Fruit fly (Drosophila melanogaster) whole organism, prepupa: Measurements from ENCODE around the gene AsnS.

Experiments used
- Blimp-1 ChIP-seq: fragments of 200-800 bp; sonication (Bioruptor generic); optimal IDR thresholded peaks from 3 replicates; lab custom pipeline; 2017; ENCODE audit warnings: missing biosample characterization, missing genetic modification characterization, mild to moderate bottlenecking, moderate library complexity, missing genetic modification reagents
- CG10631 ChIP-seq: fragments of 200-800 bp; sonication (Bioruptor generic); optimal IDR thresholded peaks from 2 replicates; lab custom pipeline; 2016; ENCODE audit warnings: missing biosample characterization, missing genetic modification characterization
- CG10669 ChIP-seq: fragments of 200-800 bp; sonication (Bioruptor generic); optimal IDR thresholded peaks from 3 replicates; lab custom pipeline; 2018; ENCODE audit warnings: missing biosample characterization, mild to moderate bottlenecking, missing genetic modification characterization, moderate library complexity
- CG11902 ChIP-seq: fragments of 200-800 bp; sonication (Bioruptor generic); optimal IDR thresholded peaks from 3 replicates; lab custom pipeline; 2016; ENCODE audit warnings: missing biosample characterization, missing genetic modification characterization
- CG15336 ChIP-seq: fragments of 200-800 bp; sonication (Bioruptor generic); IDR thresholded peaks from 2 replicates; pipeline ENCODE4 v1.3.6; 2022; ENCODE audit warnings: missing biosample characterization, missing genetic modification characterization
- CG31627 ChIP-seq: fragments of 200-800 bp; sonication (Bioruptor generic); optimal IDR thresholded peaks from 3 replicates; lab custom pipeline; 2016; ENCODE audit warnings: missing biosample characterization, missing genetic modification characterization
- CG32006 ChIP-seq: fragments of 200-800 bp; sonication (Bioruptor generic); optimal IDR thresholded peaks from 3 replicates; lab custom pipeline; 2017; ENCODE audit warnings: missing biosample characterization, mild to moderate bottlenecking, missing genetic modification characterization
- CG34406 ChIP-seq: fragments of 200-800 bp; sonication (Bioruptor generic); optimal IDR thresholded peaks from 3 replicates; lab custom pipeline; 2016; ENCODE audit warnings: missing biosample characterization, missing genetic modification characterization
- CG3919 ChIP-seq: fragments of 200-800 bp; sonication (Bioruptor generic); optimal IDR thresholded peaks from 3 replicates; lab custom pipeline; 2016; ENCODE audit warnings: missing biosample characterization, missing genetic modification characterization
- CG6163 ChIP-seq: fragments of 200-800 bp; sonication (Bioruptor generic); IDR thresholded peaks from 3 replicates; pipeline ENCODE4 v1.3.6; 2022; ENCODE audit warnings: missing biosample characterization, missing genetic modification characterization
- CG6276 ChIP-seq: fragments of 200-800 bp; sonication (Bioruptor generic); optimal IDR thresholded peaks from 2 replicates; lab custom pipeline; 2017; ENCODE audit warnings: missing biosample characterization, mild to moderate bottlenecking, missing genetic modification characterization
- CG6792 ChIP-seq: fragments of 200-800 bp; sonication (Bioruptor generic); optimal IDR thresholded peaks from 3 replicates; lab custom pipeline; 2016; ENCODE audit warnings: missing biosample characterization, missing genetic modification characterization
- CG8119 ChIP-seq: fragments of 200-800 bp; sonication (Bioruptor generic); IDR thresholded peaks from 3 replicates; pipeline ENCODE4 v1.3.6; 2022; ENCODE audit warnings: missing biosample characterization, missing genetic modification characterization
- CG8319 ChIP-seq: fragments of 200-800 bp; sonication (Bioruptor generic); optimal IDR thresholded peaks from 3 replicates; lab custom pipeline; 2016; ENCODE audit warnings: missing biosample characterization, missing genetic modification characterization
- CG9139 ChIP-seq: fragments of 200-800 bp; sonication (Bioruptor generic); optimal IDR thresholded peaks from 3 replicates; lab custom pipeline; 2017; ENCODE audit warnings: missing biosample characterization, mild to moderate bottlenecking, missing genetic modification characterization
- Eip75B ChIP-seq: fragments of 200-800 bp; sonication (Bioruptor generic); optimal IDR thresholded peaks from 3 replicates; lab custom pipeline; 2016; ENCODE audit warnings: missing biosample characterization, missing genetic modification characterization
- Eip78C ChIP-seq: fragments of 200-800 bp; sonication (Bioruptor generic); peaks from one replicate; lab custom pipeline; 2016; ENCODE audit warnings: missing biosample characterization, missing genetic modification characterization
- Eip93F ChIP-seq: fragments of 200-800 bp; sonication (Bioruptor generic); optimal IDR thresholded peaks from 2 replicates; lab custom pipeline; 2016; ENCODE audit warnings: missing biosample characterization, mild to moderate bottlenecking, missing genetic modification characterization
- Ets21C ChIP-seq: fragments of 200-800 bp; sonication (Bioruptor generic); optimal IDR thresholded peaks from 3 replicates; lab custom pipeline; 2016; ENCODE audit warnings: missing biosample characterization, missing genetic modification characterization
- Ets96B ChIP-seq: fragments of 200-800 bp; optimal IDR thresholded peaks from 2 replicates; lab custom pipeline; 2019; ENCODE audit warnings: missing biosample characterization, mild to moderate bottlenecking, missing genetic modification characterization, moderate library complexity
- Gug ChIP-seq: fragments of 200-800 bp; sonication (Bioruptor generic); IDR thresholded peaks from 2 replicates; pipeline ENCODE4 v1.3.6; 2022; ENCODE audit warnings: missing biosample characterization, missing genetic modification characterization
- Hr38 ChIP-seq: sonication (Bioruptor generic); optimal IDR thresholded peaks from 2 replicates; lab custom pipeline; 2016; ENCODE audit warnings: missing biosample characterization, missing genetic modification characterization
- Hr39 ChIP-seq: fragments of 200-800 bp; sonication (Bioruptor generic); optimal IDR thresholded peaks from 2 replicates; lab custom pipeline; 2016; ENCODE audit warnings: missing biosample characterization, missing genetic modification characterization
- Lpt ChIP-seq: fragments of 200-800 bp; sonication (Bioruptor generic); optimal IDR thresholded peaks from 3 replicates; lab custom pipeline; 2016; ENCODE audit warnings: missing biosample characterization, missing genetic modification characterization
- Met ChIP-seq: fragments of 200-800 bp; sonication (Bioruptor generic); optimal IDR thresholded peaks from 3 replicates; lab custom pipeline; 2016; ENCODE audit warnings: missing biosample characterization, missing genetic modification characterization
- Sox102F ChIP-seq: fragments of 200-800 bp; sonication (Bioruptor generic); optimal IDR thresholded peaks from 2 replicates; lab custom pipeline; 2016; ENCODE audit warnings: missing biosample characterization, mild to moderate bottlenecking, missing genetic modification characterization
- Sox14 ChIP-seq: fragments of 200-800 bp; sonication (Bioruptor generic); optimal IDR thresholded peaks from 3 replicates; lab custom pipeline; 2016; ENCODE audit warnings: missing biosample characterization, missing genetic modification characterization
- Sox15 ChIP-seq: fragments of 200-800 bp; sonication (Bioruptor generic); optimal IDR thresholded peaks from 3 replicates; lab custom pipeline; 2016; ENCODE audit warnings: missing biosample characterization, missing genetic modification characterization
- achi ChIP-seq: fragments of 200-800 bp; sonication (Bioruptor generic); optimal IDR thresholded peaks from 3 replicates; lab custom pipeline; 2016; ENCODE audit warnings: missing biosample characterization, missing genetic modification characterization
- cyc ChIP-seq: fragments of 200-800 bp; sonication (Bioruptor generic); optimal IDR thresholded peaks from 3 replicates; lab custom pipeline; 2016; ENCODE audit warnings: missing biosample characterization, missing genetic modification characterization
- dsx ChIP-seq: fragments of 200-800 bp; optimal IDR thresholded peaks from 3 replicates; lab custom pipeline; 2019; ENCODE audit warnings: missing biosample characterization, mild to moderate bottlenecking, missing genetic modification characterization, moderate library complexity; ENCODE audit not compliant: poor library complexity, severe bottlenecking
- eg ChIP-seq: fragments of 200-800 bp; sonication (Bioruptor generic); IDR thresholded peaks from 3 replicates; pipeline ENCODE4 v1.3.6; 2022; ENCODE audit warnings: missing biosample characterization, missing genetic modification characterization
- fd59A ChIP-seq: fragments of 200-800 bp; sonication (Bioruptor generic); optimal IDR thresholded peaks from 2 replicates; lab custom pipeline; 2017; ENCODE audit warnings: missing biosample characterization, mild to moderate bottlenecking, missing genetic modification characterization, missing genetic modification reagents
- fd85E ChIP-seq: fragments of 200-800 bp; sonication (Bioruptor generic); optimal IDR thresholded peaks from 3 replicates; lab custom pipeline; 2016; ENCODE audit warnings: missing biosample characterization, missing genetic modification characterization
- fkh ChIP-seq: fragments of 200-800 bp; sonication (Bioruptor generic); optimal IDR thresholded peaks from 3 replicates; lab custom pipeline; 2017; ENCODE audit warnings: missing biosample characterization, mild to moderate bottlenecking, missing genetic modification characterization, moderate library complexity
- net ChIP-seq: fragments of 200-800 bp; sonication (Bioruptor generic); optimal IDR thresholded peaks from 3 replicates; lab custom pipeline; 2016; ENCODE audit warnings: missing biosample characterization, missing genetic modification characterization
- pdm3 ChIP-seq: fragments of 200-800 bp; sonication (Bioruptor generic); optimal IDR thresholded peaks from 3 replicates; lab custom pipeline; 2016; ENCODE audit warnings: missing biosample characterization, missing genetic modification characterization
- salr ChIP-seq, 2 experiments: fragments of 200-800 bp; sonication (Bioruptor generic); optimal IDR thresholded peaks; 3 replicates each; lab custom pipeline; 2016 to 2018; ENCODE audit warnings: missing biosample characterization in 2 of 2, missing genetic modification characterization in 2 of 2, mild to moderate bottlenecking in 1 of 2
- spab ChIP-seq: fragments of 200-800 bp; sonication (Bioruptor generic); optimal IDR thresholded peaks from 2 replicates; lab custom pipeline; 2017; ENCODE audit warnings: missing biosample characterization, mild to moderate bottlenecking, missing genetic modification characterization, missing genetic modification reagents
- ss ChIP-seq, 2 experiments: fragments of 200-800 bp; sonication (Bioruptor generic); optimal IDR thresholded peaks; 2 replicates in 1 of 2; 3 replicates in 1 of 2; lab custom pipeline; 2017 to 2018; ENCODE audit warnings: mild to moderate bottlenecking in 2 of 2, missing biosample characterization in 2 of 2, missing genetic modification characterization in 2 of 2, moderate library complexity in 1 of 2
- svp ChIP-seq: fragments of 200-800 bp; sonication (Bioruptor generic); peaks from one replicate; lab custom pipeline; 2016; ENCODE audit warnings: missing biosample characterization, missing genetic modification characterization
- topi ChIP-seq: fragments of 200-800 bp; sonication (Bioruptor generic); optimal IDR thresholded peaks from 3 replicates; lab custom pipeline; 2016; ENCODE audit warnings: missing biosample characterization, missing genetic modification characterization
- vri ChIP-seq: fragments of 200-800 bp; sonication (Bioruptor generic); optimal IDR thresholded peaks from 3 replicates; lab custom pipeline; 2016; ENCODE audit warnings: missing biosample characterization, mild to moderate bottlenecking, missing genetic modification characterization

AsnS gene

dm6 chr3L:21209921-21210532, 37.1 kb downstream of the AsnS start, which contains the start of the genes CG10510 and CG10508:
Gene CG10510 (minus strand): TSS chr3L:21210084.
Gene CG10508 (plus strand): TSS chr3L:21210215.
- TF ChIP-seq CG11902 (GFP tag; lab: Kevin White, UChicago) = no peak
- no peak for TF ChIP-seq Sox102F (GFP tag; lab: Kevin White, UChicago)
- TF ChIP-seq Eip93F (GFP tag; lab: Kevin White, UChicago) = no peak
- no peak for TF ChIP-seq vri (GFP tag; lab: Kevin White, UChicago)
- TF ChIP-seq cyc (GFP tag; lab: Kevin White, UChicago) = no peak
- TF ChIP-seq topi = no peak
- no peak for TF ChIP-seq Ets21C (GFP tag; lab: Kevin White, UChicago)
- no peak for TF ChIP-seq Lpt (GFP tag; lab: Kevin White, UChicago)
- TF ChIP-seq CG10669 (GFP tag; lab: Kevin White, UChicago) = no peak
- TF ChIP-seq fkh = no peak
- TF ChIP-seq achi (GFP tag; lab: Kevin White, UChicago) = no peak
- no peak for TF ChIP-seq Blimp-1
- TF ChIP-seq svp = no peak
- no peak for TF ChIP-seq pdm3 (GFP tag; lab: Kevin White, UChicago)
- no peak for TF ChIP-seq Eip75B

- peak; percentile 76 for TF ChIP-seq Eip78C (GFP tag; lab: Kevin White, UChicago)
- TF ChIP-seq fkh = peak; percentile 60
- no peak for TF ChIP-seq CG6276 (GFP tag; lab: Kevin White, UChicago)
- TF ChIP-seq dsx (GFP tag; lab: Kevin White, UChicago) = peak; percentile 46
- TF ChIP-seq CG10631 (GFP tag; lab: Kevin White, UChicago) = no peak
These were observed 43.9 kb downstream of the AsnS start, which contains the start of the genes Trmt112 and Ilk for dm6 chr3L:21216697-21217291. Gene Trmt112 (minus strand): TSS chr3L:21216839. Gene Ilk (plus strand): TSS chr3L:21216901.

dm6 chr3L:21219160-21219559, 46.2 kb downstream of the AsnS start:
- TF ChIP-seq Blimp-1 (no peak), spab (no peak), Eip75B (peak; percentile 39), CG6163 (peak; percentile 44; the same call in 1 of the 3 replicates)

- no peak for TF ChIP-seq spab
- TF ChIP-seq CG34406 (GFP tag; lab: Kevin White, UChicago) = no peak
- no peak for TF ChIP-seq CG8119 (GFP tag; lab: Robert Waterston, UW)
- TF ChIP-seq Eip78C (GFP tag; lab: Kevin White, UChicago) = peak; percentile 5
- TF ChIP-seq, all 60 proteins: peak for 1
These were observed 47.2 kb downstream of the AsnS start, which contains the start of gene CG43219 for dm6 chr3L:21220100-21220499. Gene CG43219 (plus strand): TSS chr3L:21220400.

DNA sequence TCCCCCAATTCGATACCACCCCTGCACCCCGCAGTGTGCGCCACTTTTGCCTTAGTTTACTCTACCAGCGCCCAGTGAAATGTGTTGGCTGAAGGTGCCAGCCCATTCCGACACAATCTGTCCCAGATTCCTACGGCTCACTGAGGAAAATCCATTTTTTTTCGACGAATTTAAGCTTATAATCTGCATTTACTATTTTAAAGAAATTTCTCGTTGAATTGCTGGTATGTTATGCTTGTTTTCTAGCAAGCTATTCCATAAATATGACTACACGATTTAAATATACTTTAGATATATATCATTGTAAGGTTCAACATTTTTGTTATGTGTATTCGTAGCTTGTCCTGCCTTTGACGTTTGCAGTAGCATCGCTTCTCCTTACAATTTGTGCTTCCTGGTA, 50.4 kb downstream of the AsnS start:
- no peak for TF ChIP-seq CG31627 (GFP tag; lab: Kevin White, UChicago)
- TF ChIP-seq Sox14 = peak; percentile 9
- TF ChIP-seq Ets96B (tag; lab: Kevin White, UChicago) = peak; percentile 3
- no peak for TF ChIP-seq CG8319 (GFP tag; lab: Kevin White, UChicago)
- TF ChIP-seq Ets21C (GFP tag; lab: Kevin White, UChicago) = no peak
- TF ChIP-seq ss (GFP tag; optimal IDR thresholded peaks at IDR 0.05; lab: Kevin White, UChicago) = no peak
- TF ChIP-seq CG9139 (GFP tag; lab: Kevin White, UChicago) = no peak
- peak; percentile 31; the same call in 1 of the 2 replicates for TF ChIP-seq Gug (GFP tag; lab: Robert Waterston, UW)
- no peak for TF ChIP-seq CG6792 (GFP tag; lab: Kevin White, UChicago)
- peak; percentile 57 for TF ChIP-seq CG32006 (GFP tag; lab: Kevin White, UChicago)
- TF ChIP-seq fd59A (GFP tag; lab: Kevin White, UChicago) = no peak
- TF ChIP-seq CG15336 = peak; percentile 78
- no peak for TF ChIP-seq CG6163
- TF ChIP-seq Sox15 (GFP tag; lab: Kevin White, UChicago) = no peak
- TF ChIP-seq Hr38 (GFP tag; lab: Kevin White, UChicago) = no peak
- TF ChIP-seq Met (GFP tag; lab: Kevin White, UChicago) = no peak
- TF ChIP-seq Hr39 (GFP tag; lab: Kevin White, UChicago) = no peak
- TF ChIP-seq vri (GFP tag; lab: Kevin White, UChicago) = no peak
- no peak for TF ChIP-seq net (GFP tag; lab: Kevin White, UChicago)
- TF ChIP-seq salr (GFP tag; optimal IDR thresholded peaks at IDR 0.05; lab: Kevin White, UChicago) = peak in 1 of 2 experiments; percentile 38
- peak; percentile 47 for TF ChIP-seq pdm3 (GFP tag; lab: Kevin White, UChicago)
- no peak for TF ChIP-seq fd85E (GFP tag; lab: Kevin White, UChicago)
- TF ChIP-seq eg (GFP tag; lab: Robert Waterston, UW) = peak; percentile 59; the same call in 2 of the 3 replicates
- peak; percentile 39 for TF ChIP-seq CG3919 (GFP tag; lab: Kevin White, UChicago)
